Worm (Caenorhabditis elegans): ENCODE data around the gene C47E12.9.

- TF ChIP-seq lin-39 (tag; optimal IDR thresholded peaks at IDR 0.05): no peak
- no peak for TF ChIP-seq elt-1 (tag; optimal IDR thresholded peaks at IDR 0.05)
- no peak for TF ChIP-seq unc-62 (GFP tag; optimal IDR thresholded peaks at IDR 0.05)
- no peak for TF ChIP-seq aly-2 (tag; optimal IDR thresholded peaks at IDR 0.05)
- no peak for TF ChIP-seq ceh-16 (tag; optimal IDR thresholded peaks at IDR 0.05)
- TF ChIP-seq ZK546.5 (tag; optimal IDR thresholded peaks at IDR 0.05): no peak
- no peak for TF ChIP-seq nhr-11 (tag; optimal IDR thresholded peaks at IDR 0.05)
Observed at ce11 chrIV:10001748-10002147, 27.3 kb downstream of the C47E12.9 start, which contains the start of gene C47E12.3.
